Fruit fly (Drosophila melanogaster) whole organism, embryonic: ENCODE measurements around the gene CG45545.

Experiments used
- ATbp ChIP-seq: fragments of 200-800 bp; sonication (Bioruptor generic); optimal IDR thresholded peaks from 2 replicates; lab custom pipeline; 2017; ENCODE audit warnings: missing biosample characterization, mild to moderate bottlenecking, missing genetic modification characterization, missing genetic modification reagents
- CG1024 ChIP-seq: fragments of 200-800 bp; sonication (Bioruptor generic); IDR thresholded peaks from 2 replicates; pipeline ENCODE4 v1.3.6; 2022; ENCODE audit warnings: missing biosample characterization, missing genetic modification characterization
- CG15269 ChIP-seq: fragments of 200-800 bp; sonication (Bioruptor generic); optimal IDR thresholded peaks from 2 replicates; lab custom pipeline; 2018; ENCODE audit warnings: missing biosample characterization, mild to moderate bottlenecking, missing genetic modification characterization, moderate library complexity
- CG1792 ChIP-seq: fragments of 200-800 bp; sonication (Bioruptor generic); optimal IDR thresholded peaks from 2 replicates; lab custom pipeline; 2016; ENCODE audit warnings: missing biosample characterization, missing genetic modification characterization
- CG18262 ChIP-seq: fragments of 200-800 bp; optimal IDR thresholded peaks from 3 replicates; lab custom pipeline; 2019; ENCODE audit warnings: missing biosample characterization, mild to moderate bottlenecking, missing genetic modification characterization, moderate library complexity
- CG18764 ChIP-seq: fragments of 200-800 bp; sonication (Bioruptor generic); optimal IDR thresholded peaks from 3 replicates; lab custom pipeline; 2016; ENCODE audit warnings: missing biosample characterization, missing genetic modification characterization
- CG30403 ChIP-seq: fragments of 200-800 bp; sonication (Bioruptor generic); optimal IDR thresholded peaks from 3 replicates; lab custom pipeline; 2016; ENCODE audit warnings: missing biosample characterization, missing genetic modification characterization
- CG6683 ChIP-seq: fragments of 200-800 bp; sonication (Bioruptor generic); optimal IDR thresholded peaks from 2 replicates; lab custom pipeline; 2017; ENCODE audit warnings: missing biosample characterization, mild to moderate bottlenecking, missing genetic modification characterization, missing genetic modification reagents
- CG7556 ChIP-seq: fragments of 200-800 bp; sonication (Bioruptor generic); optimal IDR thresholded peaks from 2 replicates; lab custom pipeline; 2017; ENCODE audit warnings: missing biosample characterization, mild to moderate bottlenecking, missing genetic modification characterization
- CG8290 ChIP-seq, 3 experiments: fragments of 200-800 bp; sonication (Bioruptor generic); optimal IDR thresholded peaks; 2 replicates each; lab custom pipeline; 2016 to 2019; ENCODE audit warnings: missing biosample characterization in 3 of 3, missing genetic modification characterization in 3 of 3, mild to moderate bottlenecking in 2 of 3, moderate library complexity in 1 of 3
- Deaf1 ChIP-seq: fragments of 200-800 bp; optimal IDR thresholded peaks from 3 replicates; lab custom pipeline; 2019; ENCODE audit warnings: missing biosample characterization, mild to moderate bottlenecking, missing genetic modification characterization, moderate library complexity
- Dip2 ChIP-seq: fragments of 200-800 bp; sonication (Bioruptor generic); IDR thresholded peaks from 2 replicates; pipeline ENCODE4 v1.3.6; 2022; ENCODE audit warnings: missing biosample characterization, missing genetic modification characterization
- E2f1 ChIP-seq: fragments of 200-800 bp; sonication (Bioruptor generic); IDR thresholded peaks from 2 replicates; pipeline ENCODE4 v1.3.6; 2022; ENCODE audit warnings: missing biosample characterization, missing genetic modification characterization
- Eip74EF ChIP-seq, 2 experiments: fragments of 200-800 bp in 1 of 2; fragments of >200 bp in 1 of 2; sonication (Bioruptor generic) in 1 of 2; optimal IDR thresholded peaks; 2 replicates each; lab custom pipeline; 2017 to 2019; ENCODE audit warnings: missing biosample characterization in 2 of 2, missing genetic modification characterization in 2 of 2, mild to moderate bottlenecking in 1 of 2, moderate library complexity in 1 of 2
- Ets65A ChIP-seq: fragments of 200-800 bp; sonication (Bioruptor generic); peaks from one replicate; lab custom pipeline; 2016; ENCODE audit warnings: missing biosample characterization, missing genetic modification characterization
- Fer3 ChIP-seq: fragments of 200-800 bp; sonication (Bioruptor generic); optimal IDR thresholded peaks from 2 replicates; lab custom pipeline; 2018; ENCODE audit warnings: missing biosample characterization, mild to moderate bottlenecking, missing genetic modification characterization, moderate library complexity
- HLH4C ChIP-seq: fragments of 200-800 bp; sonication (Bioruptor generic); IDR thresholded peaks from 3 replicates; pipeline ENCODE4 v1.3.6; 2022; ENCODE audit warnings: missing biosample characterization, missing genetic modification characterization; ENCODE audit not compliant: partially characterized antibody
- HLHmδ ChIP-seq: fragments of 200-800 bp; sonication (Bioruptor generic); optimal IDR thresholded peaks from 2 replicates; lab custom pipeline; 2018; ENCODE audit warnings: missing biosample characterization, mild to moderate bottlenecking, missing genetic modification characterization, moderate library complexity
- Mrtf ChIP-seq: fragments of 200-800 bp; sonication (Bioruptor generic); IDR thresholded peaks from 3 replicates; pipeline ENCODE4 v1.3.6; 2022; ENCODE audit warnings: missing biosample characterization, missing genetic modification characterization
- Sox100B ChIP-seq: fragments of 200-800 bp; sonication (Bioruptor generic); optimal IDR thresholded peaks from 3 replicates; lab custom pipeline; 2018; ENCODE audit warnings: missing biosample characterization, mild to moderate bottlenecking, missing genetic modification characterization
- Usf ChIP-seq: fragments of 200-800 bp; sonication (Bioruptor generic); optimal IDR thresholded peaks from 2 replicates; lab custom pipeline; 2017; ENCODE audit warnings: missing genotype, missing biosample characterization, missing genetic modification characterization
- bcd ChIP-seq: fragments of 200-800 bp; sonication (Bioruptor generic); optimal IDR thresholded peaks from 2 replicates; lab custom pipeline; 2017; ENCODE audit warnings: missing biosample characterization, mild to moderate bottlenecking, missing genetic modification characterization
- br ChIP-seq: fragments of >200 bp; optimal IDR thresholded peaks from 2 replicates; lab custom pipeline; 2017
- bsh ChIP-seq, 2 experiments: fragments of 200-800 bp; sonication (Bioruptor generic); optimal IDR thresholded peaks; 2 replicates each; lab custom pipeline; 2017 to 2018; ENCODE audit warnings: mild to moderate bottlenecking in 2 of 2, missing biosample characterization in 2 of 2, missing genetic modification characterization in 2 of 2, moderate library complexity in 1 of 2
- emc ChIP-seq: fragments of 200-800 bp; sonication (Bioruptor generic); optimal IDR thresholded peaks from 2 replicates; lab custom pipeline; 2016; ENCODE audit warnings: missing biosample characterization, missing genetic modification characterization
- ems ChIP-seq: fragments of 200-800 bp; sonication (Bioruptor generic); optimal IDR thresholded peaks from 3 replicates; lab custom pipeline; 2016; ENCODE audit warnings: missing biosample characterization, missing genetic modification characterization
- kni ChIP-seq: fragments of 200-800 bp; sonication (Bioruptor generic); optimal IDR thresholded peaks from 3 replicates; lab custom pipeline; 2017; ENCODE audit warnings: mild to moderate bottlenecking, missing biosample characterization, missing genetic modification reagents, missing genetic modification characterization
- pb ChIP-seq: fragments of 200-800 bp; sonication (Bioruptor generic); optimal IDR thresholded peaks from 3 replicates; lab custom pipeline; 2016; ENCODE audit warnings: missing biosample characterization, missing genetic modification characterization
- sens ChIP-seq: fragments of 200-800 bp; sonication (Bioruptor generic); peaks from one replicate; lab custom pipeline; 2016; ENCODE audit warnings: missing biosample characterization, missing genetic modification characterization
- sisA ChIP-seq: fragments of 200-800 bp; sonication (Bioruptor generic); IDR thresholded peaks from 2 replicates; pipeline ENCODE4 v1.3.6; 2022; ENCODE audit warnings: missing biosample characterization, missing genetic modification characterization
- ssp ChIP-seq: fragments of 200-800 bp; sonication (Bioruptor generic); IDR thresholded peaks from 2 replicates; pipeline ENCODE4 v1.3.6; 2022; ENCODE audit warnings: missing biosample characterization, missing genetic modification characterization
- vnd ChIP-seq: fragments of 200-800 bp; sonication (Bioruptor generic); IDR thresholded peaks from 3 replicates; pipeline ENCODE4 v1.3.6; 2022; ENCODE audit warnings: missing biosample characterization, missing genetic modification characterization; ENCODE audit not compliant: partially characterized antibody
- zfh2 ChIP-seq: fragments of 200-800 bp; sonication (Bioruptor generic); optimal IDR thresholded peaks from 2 replicates; lab custom pipeline; 2016; ENCODE audit warnings: missing biosample characterization, missing genetic modification characterization

CG45545 gene

DNA sequence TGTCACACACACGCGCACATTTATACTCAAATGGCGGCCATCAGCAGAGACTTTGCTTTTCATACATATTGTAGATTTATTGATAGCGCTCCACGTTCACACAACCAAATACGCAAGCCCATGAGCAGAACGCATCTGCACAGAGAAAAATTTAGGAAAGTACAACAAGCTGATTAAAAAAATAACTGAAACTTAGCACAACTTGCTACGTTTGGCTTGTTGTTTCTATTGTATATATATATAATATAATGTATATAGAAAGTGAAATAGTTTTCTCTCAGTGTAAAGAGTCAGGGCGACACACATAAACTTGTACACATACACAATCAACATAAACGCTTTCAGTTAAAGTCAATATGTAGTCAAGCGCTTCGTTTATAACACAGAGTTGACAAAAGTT, 39.4 kb downstream of the CG45545 start (continued):
- TF ChIP-seq Ets65A (GFP tag; lab: Kevin White, UChicago): no peak
- no peak for TF ChIP-seq Deaf1 (tag; lab: Kevin White, UChicago)
- TF ChIP-seq bcd (GFP tag; lab: Kevin White, UChicago): no peak
- TF ChIP-seq Eip74EF (GFP tag; optimal IDR thresholded peaks at IDR 0.05; lab: Kevin White, UChicago): no peak
- peak; percentile 27 for TF ChIP-seq Fer3 (tag; lab: Kevin White, UChicago)
- no peak for TF ChIP-seq CG8290 (GFP tag; optimal IDR thresholded peaks at IDR 0.05; lab: Kevin White, UChicago)
- TF ChIP-seq CG8290 (tag; optimal IDR thresholded peaks at IDR 0.05; lab: Kevin White, UChicago): no peak
- TF ChIP-seq CG6683 (GFP tag; lab: Kevin White, UChicago): no peak
- TF ChIP-seq ems (GFP tag; lab: Kevin White, UChicago): no peak
- no peak for TF ChIP-seq Usf (GFP tag; lab: Kevin White, UChicago)
- no peak for TF ChIP-seq kni
- TF ChIP-seq CG18764: no peak
- TF ChIP-seq pb (GFP tag; lab: Kevin White, UChicago): no peak
- TF ChIP-seq bsh (GFP tag; optimal IDR thresholded peaks at IDR 0.05; lab: Kevin White, UChicago): no peak
- TF ChIP-seq vnd: no peak
- no peak for TF ChIP-seq zfh2 (GFP tag; lab: Kevin White, UChicago)
- TF ChIP-seq Sox100B (GFP tag; lab: Kevin White, UChicago): peak; percentile 26
- no peak for TF ChIP-seq CG30403 (GFP tag; lab: Kevin White, UChicago)
- peak; percentile 41 for TF ChIP-seq CG7556
- no peak for TF ChIP-seq sens (GFP tag; lab: Kevin White, UChicago)
- TF ChIP-seq Dip2 (GFP tag; lab: Robert Waterston, UW): no peak
- no peak for TF ChIP-seq Mrtf
- 0 out of 2 replicates have a peak, but pooled peaks have one; percentile 11 for TF ChIP-seq ssp (GFP tag; lab: Robert Waterston, UW)
- TF ChIP-seq CG1024 (GFP tag; lab: Robert Waterston, UW): no peak
- TF ChIP-seq sisA: 0 out of 2 replicates have a peak, but pooled peaks have one; percentile 25
- no peak for TF ChIP-seq emc
- no peak for TF ChIP-seq CG1792 (GFP tag; lab: Kevin White, UChicago)
- peak; percentile 47 for TF ChIP-seq CG15269
- 0 out of 2 replicates have a peak, but pooled peaks have one; percentile 31 for TF ChIP-seq E2f1 (GFP tag; lab: Robert Waterston, UW)
- no peak for TF ChIP-seq CG18262 (tag; lab: Kevin White, UChicago)
- TF ChIP-seq ATbp (GFP tag; lab: Kevin White, UChicago): peak; percentile 11
- no peak for TF ChIP-seq HLHmδ (GFP tag; lab: Kevin White, UChicago)
- TF ChIP-seq br (lab: Kevin White, UChicago): no peak
- no peak for TF ChIP-seq HLH4C (GFP tag; lab: Robert Waterston, UW)
- TF ChIP-seq, all 482 proteins: peak for 72
